Worm (Caenorhabditis elegans) whole organism, L4 larva: ENCODE data around the gene vab-19.

ENCODE experiments used
- Y5F2A.4 ChIP-seq: fragments of 200-800 bp; sonication (Bioruptor generic); optimal IDR thresholded peaks from 2 replicates; lab custom pipeline; 2018; ENCODE audit warnings: mild to moderate bottlenecking, missing genetic modification characterization, missing compliant biosample characterization
- aha-1 ChIP-seq: fragments of 150-350 bp; peaks from one replicate; lab custom pipeline; 2014; ENCODE audit warnings: missing biosample characterization, missing genetic modification characterization
- dpl-1 ChIP-seq: fragments of 150-350 bp; optimal IDR thresholded peaks from 2 replicates; lab custom pipeline; 2014; ENCODE audit warnings: missing biosample characterization, missing genetic modification reagents, missing genetic modification characterization
- hif-1 ChIP-seq, 2 experiments: sonication (generic microtip); optimal IDR thresholded peaks; 2 replicates each; lab custom pipeline; 2016 to 2017; ENCODE audit warnings: missing compliant biosample characterization in 2 of 2, missing genetic modification characterization in 2 of 2, missing genetic modification reagents in 2 of 2, missing genotype in 2 of 2, mild to moderate bottlenecking in 1 of 2
- lin-1 ChIP-seq: fragments of 200-800 bp; sonication (Bioruptor generic); IDR thresholded peaks from 2 replicates; pipeline ENCODE4 v1.3.6; 2022; ENCODE audit warnings: missing genetic modification reagents, missing genetic modification characterization, missing compliant biosample characterization
- lsy-2 ChIP-seq, 2 experiments: fragments of 150-350 bp in 1 of 2; sonication (generic microtip) in 1 of 2; optimal IDR thresholded peaks; 2 replicates each; lab custom pipeline; 2014 to 2017; ENCODE audit warnings: missing biosample characterization in 2 of 2, missing genetic modification characterization in 2 of 2
- madf-5 ChIP-seq, 2 experiments: fragments of 200-800 bp; sonication (Bioruptor generic); IDR thresholded peaks; 2 replicates each; pipeline ENCODE4 v1.3.6; 2022; ENCODE audit warnings: missing compliant biosample characterization in 2 of 2, missing genetic modification characterization in 2 of 2
- nhr-102 ChIP-seq: sonication (generic microtip); optimal IDR thresholded peaks from 2 replicates; lab custom pipeline; 2016; ENCODE audit warnings: mild to moderate bottlenecking, missing genetic modification characterization, moderate library complexity, missing compliant biosample characterization
- snpc-4 ChIP-seq: fragments of 150-350 bp; optimal IDR thresholded peaks from 2 replicates; lab custom pipeline; 2014; ENCODE audit warnings: missing biosample characterization, missing genetic modification characterization
- unc-39 ChIP-seq: sonication (generic microtip); optimal IDR thresholded peaks from 2 replicates; lab custom pipeline; 2017; ENCODE audit warnings: missing biosample characterization, missing genetic modification characterization
- unc-62 ChIP-seq, 3 experiments: fragments of 150-350 bp in 1 of 3; sonication (generic microtip); optimal IDR thresholded peaks in 2 of 3; peaks in 1 of 3; 1 replicate in 1 of 3; 2 replicates in 2 of 3; lab custom pipeline; 2014 to 2017; ENCODE audit warnings: missing biosample characterization in 3 of 3, missing genetic modification characterization in 3 of 3, missing genetic modification reagents in 3 of 3, missing genotype in 1 of 3

- TF ChIP-seq dpl-1 (GFP tag; lab: Kevin White, UChicago) (no peak), aha-1 (no peak), madf-5 (GFP tag; IDR thresholded peaks at IDR 0.05; lab: Robert Waterston, UW) (no peak), snpc-4 (tag; lab: Kevin White, UChicago) (no peak), unc-39 (tag; lab: Kevin White, UChicago) (no peak), lsy-2 (tag; optimal IDR thresholded peaks at IDR 0.05; lab: Kevin White, UChicago) (no peak), hif-1 (tag; optimal IDR thresholded peaks at IDR 0.05; lab: Kevin White, UChicago) (no peak), nhr-102 (tag; lab: Kevin White, UChicago) (no peak), Y5F2A.4 (GFP tag; lab: Kevin White, UChicago) (no peak), lin-1 (GFP tag; lab: Robert Waterston, UW) (no peak), unc-62 (GFP tag; optimal IDR thresholded peaks at IDR 0.05 in 1 of 2; lab: Kevin White, UChicago) (no peak), unc-62 (tag; optimal IDR thresholded peaks at IDR 0.05; lab: Kevin White, UChicago) (no peak)
Measured at ce11 chrII:2398884-2399283, 44.2 kb upstream of the vab-19 start, which contains the start of gene F16G10.14.
